Fruit fly (Drosophila melanogaster) whole organism, wandering third instar larva: Measurements from ENCODE around the gene CG44005.

Experiments
- Abd-B ChIP-seq: fragments of >200 bp; optimal IDR thresholded peaks from 2 replicates; lab custom pipeline; 2017; ENCODE audit warnings: missing biosample characterization, missing genetic modification characterization
- CG32264 ChIP-seq: fragments of 200-800 bp; sonication (Bioruptor generic); optimal IDR thresholded peaks from 2 replicates; lab custom pipeline; 2016; ENCODE audit warnings: missing biosample characterization, missing genetic modification characterization
- CG9705 ChIP-seq: fragments of 200-800 bp; sonication (Bioruptor generic); optimal IDR thresholded peaks from 2 replicates; lab custom pipeline; 2018; ENCODE audit warnings: missing biosample characterization, mild to moderate bottlenecking, missing genetic modification characterization
- CrebA ChIP-seq: fragments of 200-800 bp; sonication (Bioruptor generic); optimal IDR thresholded peaks from 2 replicates; lab custom pipeline; 2016; ENCODE audit warnings: missing biosample characterization, mild to moderate bottlenecking, missing genetic modification characterization, borderline replicate concordance
- Dfd ChIP-seq: fragments of >200 bp; optimal IDR thresholded peaks from 2 replicates; lab custom pipeline; 2017; ENCODE audit warnings: missing biosample characterization, missing genetic modification characterization
- Dif ChIP-seq: fragments of 200-275, 200-300 bp; sonication (Bioruptor generic); optimal IDR thresholded peaks from 2 replicates; lab custom pipeline; 2018; ENCODE audit warnings: missing biosample characterization, missing genetic modification characterization; ENCODE audit not compliant: partially characterized antibody
- GATAd ChIP-seq: sonication (Bioruptor generic); optimal IDR thresholded peaks from 2 replicates; lab custom pipeline; 2016; ENCODE audit warnings: missing biosample characterization, missing genetic modification characterization
- HLH106 ChIP-seq: fragments of 200-800 bp; optimal IDR thresholded peaks from 3 replicates; lab custom pipeline; 2019; ENCODE audit warnings: missing biosample characterization, mild to moderate bottlenecking, missing genetic modification characterization, moderate library complexity
- Hnf4 ChIP-seq: fragments of 200-800 bp; sonication (Bioruptor generic); optimal IDR thresholded peaks from 2 replicates; lab custom pipeline; 2016; ENCODE audit warnings: missing biosample characterization, mild to moderate bottlenecking, missing genetic modification characterization
- Hr78 ChIP-seq: fragments of >200 bp; optimal IDR thresholded peaks from 2 replicates; lab custom pipeline; 2017; ENCODE audit warnings: missing biosample characterization, missing genetic modification characterization
- Hr83 ChIP-seq: fragments of 200-300 bp; sonication (Bioruptor generic); optimal IDR thresholded peaks from 2 replicates; lab custom pipeline; 2016; ENCODE audit warnings: missing biosample characterization, mild to moderate bottlenecking, missing genetic modification characterization, moderate library complexity; ENCODE audit not compliant: poor library complexity, severe bottlenecking
- Jra ChIP-seq: sonication (Bioruptor generic); optimal IDR thresholded peaks from 2 replicates; lab custom pipeline; 2016; ENCODE audit warnings: missing biosample characterization, missing genetic modification characterization
- Myc ChIP-seq: fragments of >200 bp; optimal IDR thresholded peaks from 2 replicates; lab custom pipeline; 2017
- N ChIP-seq: fragments of >200 bp; optimal IDR thresholded peaks from 2 replicates; lab custom pipeline; 2018; ENCODE audit warnings: missing biosample characterization, missing external identifiers, missing genetic modification characterization
- OdsH ChIP-seq: fragments of 200-800 bp; sonication (Bioruptor generic); optimal IDR thresholded peaks from 2 replicates; lab custom pipeline; 2016; ENCODE audit warnings: missing biosample characterization, mild to moderate bottlenecking, missing genetic modification characterization
- Rel ChIP-seq, 2 experiments: fragments of 200-800 bp; sonication (Bioruptor generic) in 1 of 2; optimal IDR thresholded peaks; 2 replicates in 1 of 2; 3 replicates in 1 of 2; lab custom pipeline; 2016 to 2019; ENCODE audit warnings: mild to moderate bottlenecking in 2 of 2, missing biosample characterization in 2 of 2, missing genetic modification characterization in 2 of 2, moderate library complexity in 1 of 2
- Sp1 ChIP-seq: fragments of 200-800 bp; sonication (Bioruptor generic); optimal IDR thresholded peaks from 3 replicates; lab custom pipeline; 2019; ENCODE audit warnings: missing biosample characterization, mild to moderate bottlenecking, missing genetic modification characterization, moderate library complexity
- br ChIP-seq: fragments of 200-800 bp; sonication (Bioruptor generic); optimal IDR thresholded peaks from 2 replicates; lab custom pipeline; 2016; ENCODE audit warnings: missing biosample characterization, missing genetic modification characterization
- brk ChIP-seq: fragments of 200-800 bp; sonication (Bioruptor generic); optimal IDR thresholded peaks from 2 replicates; lab custom pipeline; 2016; ENCODE audit warnings: missing biosample characterization, mild to moderate bottlenecking, missing genetic modification characterization
- dl ChIP-seq, 2 experiments: fragments of 175-275, 200-275 bp in 1 of 2; fragments of 200-275 bp in 1 of 2; sonication (Bioruptor generic); optimal IDR thresholded peaks; lab custom pipeline; 2018; ENCODE audit warnings: mild to moderate bottlenecking in 2 of 2, missing biosample characterization in 2 of 2, missing genetic modification characterization in 2 of 2, moderate library complexity in 2 of 2; ENCODE audit not compliant: partially characterized antibody in 2 of 2, insufficient read depth in 1 of 2
- dmrt93B ChIP-seq: fragments of 200-800 bp; sonication (Bioruptor generic); optimal IDR thresholded peaks from 2 replicates; lab custom pipeline; 2018; ENCODE audit warnings: missing biosample characterization, mild to moderate bottlenecking, missing genetic modification characterization
- dsf ChIP-seq: sonication (Bioruptor generic); optimal IDR thresholded peaks from 2 replicates; lab custom pipeline; 2016; ENCODE audit warnings: missing biosample characterization, missing genetic modification characterization, borderline replicate concordance
- ey ChIP-seq: fragments of 200-800 bp; sonication (Bioruptor generic); optimal IDR thresholded peaks from 2 replicates; lab custom pipeline; 2016; ENCODE audit warnings: missing biosample characterization, missing genetic modification characterization
- foxo ChIP-seq, 2 experiments: fragments of 200-800 bp; sonication (Bioruptor generic); optimal IDR thresholded peaks; 2 replicates in 1 of 2; 3 replicates in 1 of 2; lab custom pipeline; 2016 to 2017; ENCODE audit warnings: missing biosample characterization in 2 of 2, missing genetic modification characterization in 2 of 2
- fru ChIP-seq: fragments of 200-800 bp; sonication (Bioruptor generic); optimal IDR thresholded peaks from 3 replicates; lab custom pipeline; 2016; ENCODE audit warnings: missing biosample characterization, mild to moderate bottlenecking, missing genetic modification characterization
- h ChIP-seq: fragments of 200-800 bp; sonication (Bioruptor generic); optimal IDR thresholded peaks from 3 replicates; lab custom pipeline; 2016; ENCODE audit warnings: missing biosample characterization, mild to moderate bottlenecking, missing genetic modification characterization
- jim ChIP-seq: fragments of 175-275, 200-325 bp; sonication (Bioruptor generic); optimal IDR thresholded peaks from 2 replicates; lab custom pipeline; 2016; ENCODE audit warnings: missing biosample characterization, mild to moderate bottlenecking, missing genetic modification characterization
- lola ChIP-seq: fragments of >200 bp; optimal IDR thresholded peaks from 2 replicates; lab custom pipeline; 2017; ENCODE audit warnings: missing biosample characterization, missing genetic modification characterization
- pan ChIP-seq: fragments of >200 bp; optimal IDR thresholded peaks from 2 replicates; lab custom pipeline; 2017
- psq ChIP-seq: fragments of 200-800 bp; sonication (Bioruptor generic); optimal IDR thresholded peaks from 3 replicates; lab custom pipeline; 2017; ENCODE audit warnings: missing biosample characterization, mild to moderate bottlenecking, missing genetic modification characterization, moderate library complexity
- rgr ChIP-seq: fragments of 200-800 bp; sonication (Bioruptor generic); optimal IDR thresholded peaks from 3 replicates; lab custom pipeline; 2016; ENCODE audit warnings: missing biosample characterization, mild to moderate bottlenecking, missing genetic modification characterization
- sage ChIP-seq: fragments of 200-800 bp; sonication (Bioruptor generic); optimal IDR thresholded peaks from 2 replicates; lab custom pipeline; 2016; ENCODE audit warnings: missing biosample characterization, mild to moderate bottlenecking, missing genetic modification characterization
- sv ChIP-seq: fragments of 200-800 bp; sonication (Bioruptor generic); optimal IDR thresholded peaks from 3 replicates; lab custom pipeline; 2016; ENCODE audit warnings: missing biosample characterization, missing genetic modification characterization
- tai ChIP-seq: sonication (Bioruptor generic); optimal IDR thresholded peaks from 2 replicates; lab custom pipeline; 2016; ENCODE audit warnings: missing biosample characterization, missing genetic modification characterization
- usp ChIP-seq: fragments of >200 bp; optimal IDR thresholded peaks from 2 replicates; lab custom pipeline; 2017; ENCODE audit warnings: missing biosample characterization, missing genetic modification characterization
- woc ChIP-seq: sonication (Bioruptor generic); optimal IDR thresholded peaks from 2 replicates; lab custom pipeline; 2016; ENCODE audit warnings: missing biosample characterization, mild to moderate bottlenecking, missing genetic modification characterization

CG44005 gene

dm6 chr3L:18072023-18072422 is at the start of gene CG44005:
CG44005 (minus strand) TSS chr3L:18072123.
- TF ChIP-seq pan (lab: Kevin White, UChicago) (no peak), usp (GFP tag; lab: Kevin White, UChicago) (no peak), Sp1 (GFP tag; lab: Kevin White, UChicago) (no peak), dl (GFP tag; optimal IDR thresholded peaks at IDR 0.05; lab: Kevin White, UChicago; ENCODE audit: insufficient read depth in 1 of 2, partially characterized antibody in 2 of 2) (no peak), psq (GFP tag; lab: Kevin White, UChicago) (no peak)

- TF ChIP-seq Sp1 (GFP tag; lab: Kevin White, UChicago) = no peak
- TF ChIP-seq Hnf4 (GFP tag; lab: Kevin White, UChicago) = peak; percentile 31
- TF ChIP-seq h (GFP tag; lab: Kevin White, UChicago) = peak; percentile 61
- TF ChIP-seq pan (lab: Kevin White, UChicago) = no peak
- no peak for TF ChIP-seq CG32264 (GFP tag; lab: Kevin White, UChicago)
- TF ChIP-seq sv (GFP tag; lab: Kevin White, UChicago) = no peak
- TF ChIP-seq OdsH (GFP tag; lab: Kevin White, UChicago) = peak; percentile 44
- no peak for TF ChIP-seq ey (GFP tag; lab: Kevin White, UChicago)
- TF ChIP-seq Dfd (GFP tag; lab: Kevin White, UChicago) = no peak
- no peak for TF ChIP-seq Abd-B (GFP tag; lab: Kevin White, UChicago)
- TF ChIP-seq fru (GFP tag; lab: Kevin White, UChicago) = peak; percentile 22
- TF ChIP-seq psq (GFP tag; lab: Kevin White, UChicago) = no peak
- no peak for TF ChIP-seq usp (GFP tag; lab: Kevin White, UChicago)
- TF ChIP-seq GATAd (GFP tag; lab: Kevin White, UChicago) = no peak
- peak; percentile 54 for TF ChIP-seq br
- TF ChIP-seq Hr83 = peak; percentile 40
- peak in 1 of 2 experiments; percentile 46 for TF ChIP-seq foxo (GFP tag; optimal IDR thresholded peaks at IDR 0.05; lab: Kevin White, UChicago)
- no peak for TF ChIP-seq rgr (GFP tag; lab: Kevin White, UChicago)
- TF ChIP-seq tai = no peak
- peak; percentile 14 for TF ChIP-seq Dif (GFP tag; lab: Kevin White, UChicago)
- no peak for TF ChIP-seq woc (GFP tag; lab: Kevin White, UChicago)
- TF ChIP-seq CG9705 (GFP tag; lab: Kevin White, UChicago) = no peak
- no peak for TF ChIP-seq sage (GFP tag; lab: Kevin White, UChicago)
- no peak for TF ChIP-seq CrebA (GFP tag; lab: Kevin White, UChicago)
- no peak for TF ChIP-seq dmrt93B (GFP tag; lab: Kevin White, UChicago)
- no peak for TF ChIP-seq dl (GFP tag; optimal IDR thresholded peaks at IDR 0.05; lab: Kevin White, UChicago; ENCODE audit: insufficient read depth in 1 of 2, partially characterized antibody in 2 of 2)
- no peak for TF ChIP-seq Rel (GFP tag; optimal IDR thresholded peaks at IDR 0.05; lab: Kevin White, UChicago)
- TF ChIP-seq Rel (tag; optimal IDR thresholded peaks at IDR 0.05; lab: Kevin White, UChicago) = no peak
- TF ChIP-seq HLH106 (tag; lab: Kevin White, UChicago) = no peak
- TF ChIP-seq Myc (lab: Kevin White, UChicago) = no peak
- TF ChIP-seq Jra = peak; percentile 6
- TF ChIP-seq lola = no peak
- no peak for TF ChIP-seq N
Measured at dm6 chr3L:18114038-18114926, 42.4 kb upstream of the CG44005 start.

DNA sequence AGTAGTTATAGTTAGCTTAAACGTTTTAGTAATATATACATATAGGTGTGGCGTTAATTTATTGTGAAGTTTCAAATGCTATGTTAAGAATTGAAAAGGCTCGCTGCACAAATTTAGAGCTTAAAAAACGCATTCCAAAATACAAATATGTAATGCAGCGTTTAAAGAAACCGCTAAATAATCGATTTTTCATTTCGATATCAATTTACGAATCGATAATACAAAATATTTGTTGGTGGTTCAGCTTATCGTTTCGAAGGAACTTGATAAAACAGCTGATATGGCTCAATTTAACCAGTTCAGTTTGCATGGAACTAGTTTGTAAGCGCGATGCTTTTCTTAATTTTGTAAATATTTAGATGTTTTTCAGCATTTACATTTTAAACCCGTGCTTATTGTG is 40.7 kb upstream of the CG44005 start, which contains the start of the genes CG32195 and CG7341:
Gene CG32195, plus strand, starts transcription at position 291 of the 400 bp plus-strand sequence.
Gene CG7341, plus strand, starts transcription at position 291 of the 400 bp plus-strand sequence.
- TF ChIP-seq sage (GFP tag; lab: Kevin White, UChicago) (peak; percentile 42), foxo (GFP tag; optimal IDR thresholded peaks at IDR 0.05; lab: Kevin White, UChicago) (peak in 1 of 2 experiments; percentile 28), usp (GFP tag; lab: Kevin White, UChicago) (no peak)

dm6 chr3L:18109459-18109863 is 37.5 kb upstream of the CG44005 start, which contains the start of the genes Polr3D and mus304:
Polr3D (minus strand) TSS chr3L:18109574.
mus304 (plus strand) TSS chr3L:18109814.
- TF ChIP-seq Rel (GFP tag; optimal IDR thresholded peaks at IDR 0.05; lab: Kevin White, UChicago) (no peak), Rel (tag; optimal IDR thresholded peaks at IDR 0.05; lab: Kevin White, UChicago) (peak; percentile 1), foxo (GFP tag; optimal IDR thresholded peaks at IDR 0.05; lab: Kevin White, UChicago) (peak in 1 of 2 experiments; percentile 51), OdsH (GFP tag; lab: Kevin White, UChicago) (peak; percentile 24), ey (GFP tag; lab: Kevin White, UChicago) (peak; percentile 47), dsf (peak; percentile 13), br (no peak), psq (GFP tag; lab: Kevin White, UChicago) (peak; percentile 19), rgr (GFP tag; lab: Kevin White, UChicago) (peak; percentile 23), tai (no peak), dl (GFP tag; optimal IDR thresholded peaks at IDR 0.05; lab: Kevin White, UChicago; ENCODE audit: insufficient read depth in 1 of 2, partially characterized antibody in 2 of 2) (no peak), CG9705 (GFP tag; lab: Kevin White, UChicago) (peak; percentile 65), N (no peak), pan (lab: Kevin White, UChicago) (no peak), brk (GFP tag; lab: Kevin White, UChicago) (no peak), Dif (GFP tag; lab: Kevin White, UChicago) (no peak), Hr78 (GFP tag; lab: Kevin White, UChicago) (no peak), Dfd (GFP tag; lab: Kevin White, UChicago) (no peak), HLH106 (tag; lab: Kevin White, UChicago) (peak; percentile 61), sv (GFP tag; lab: Kevin White, UChicago) (no peak), usp (GFP tag; lab: Kevin White, UChicago) (no peak), dmrt93B (GFP tag; lab: Kevin White, UChicago) (no peak), Sp1 (GFP tag; lab: Kevin White, UChicago) (peak; percentile 28), sage (GFP tag; lab: Kevin White, UChicago) (no peak), Hnf4 (GFP tag; lab: Kevin White, UChicago) (peak; percentile 20), jim (no peak), Jra (no peak), Myc (lab: Kevin White, UChicago) (no peak)
